Fruit fly (Drosophila melanogaster) whole organism, embryonic: ENCODE results near the gene qm.

ENCODE experiments used
- ATbp ChIP-seq: fragments of 200-800 bp; sonication (Bioruptor generic); optimal IDR thresholded peaks from 2 replicates; lab custom pipeline; 2017; ENCODE audit warnings: missing biosample characterization, mild to moderate bottlenecking, missing genetic modification characterization, missing genetic modification reagents
- Blimp-1 ChIP-seq: fragments of 200-800 bp; sonication (Bioruptor generic); optimal IDR thresholded peaks from 3 replicates; lab custom pipeline; 2018; ENCODE audit warnings: missing biosample characterization, missing genetic modification characterization, mild to moderate bottlenecking, moderate library complexity, missing genetic modification reagents
- BtbVII ChIP-seq: fragments of 200-800 bp; sonication (Bioruptor generic); optimal IDR thresholded peaks from 3 replicates; lab custom pipeline; 2017; ENCODE audit warnings: missing biosample characterization, mild to moderate bottlenecking, missing genetic modification characterization
- C15 ChIP-seq: fragments of 200-800 bp; sonication (Bioruptor generic); IDR thresholded peaks from 3 replicates; pipeline ENCODE4 v1.3.6; 2022; ENCODE audit warnings: missing biosample characterization, missing genetic modification characterization
- CG10431 ChIP-seq: fragments of 200-800 bp; sonication (Bioruptor generic); optimal IDR thresholded peaks from 3 replicates; lab custom pipeline; 2018; ENCODE audit warnings: missing biosample characterization, mild to moderate bottlenecking, missing genetic modification characterization
- CG12391 ChIP-seq: fragments of 200-800 bp; sonication (Bioruptor generic); optimal IDR thresholded peaks from 3 replicates; lab custom pipeline; 2018; ENCODE audit warnings: missing biosample characterization, mild to moderate bottlenecking, missing genetic modification characterization, moderate library complexity
- CG13296 ChIP-seq: fragments of 200-800 bp; sonication (Bioruptor generic); optimal IDR thresholded peaks from 3 replicates; lab custom pipeline; 2018; ENCODE audit warnings: missing biosample characterization, mild to moderate bottlenecking, missing genetic modification characterization
- CG16863 ChIP-seq: fragments of 200-800 bp; sonication (Bioruptor generic); optimal IDR thresholded peaks from 3 replicates; lab custom pipeline; 2016; ENCODE audit warnings: missing biosample characterization, missing genetic modification characterization
- CG17328 ChIP-seq: fragments of 200-800 bp; sonication (Bioruptor generic); IDR thresholded peaks from 2 replicates; pipeline ENCODE4 v1.3.6; 2022; ENCODE audit warnings: missing biosample characterization, missing genetic modification characterization
- CG17359 ChIP-seq: fragments of 200-800 bp; sonication (Bioruptor generic); optimal IDR thresholded peaks from 3 replicates; lab custom pipeline; 2018; ENCODE audit warnings: missing biosample characterization, mild to moderate bottlenecking, missing genetic modification characterization, moderate library complexity
- CG2199 ChIP-seq: fragments of 200-800 bp; sonication (Bioruptor generic); IDR thresholded peaks from 3 replicates; pipeline ENCODE4 v1.3.6; 2022; ENCODE audit warnings: missing biosample characterization, missing genetic modification characterization
- CG31388 ChIP-seq: fragments of 200-800 bp; sonication (Bioruptor generic); optimal IDR thresholded peaks from 2 replicates; lab custom pipeline; 2016; ENCODE audit warnings: missing biosample characterization, missing genetic modification characterization
- CG34422 ChIP-seq: fragments of 200-800 bp; sonication (Bioruptor generic); IDR thresholded peaks from 3 replicates; pipeline ENCODE4 v1.3.6; 2022; ENCODE audit warnings: missing biosample characterization, missing genetic modification characterization
- CG6175 ChIP-seq: fragments of 200-800 bp; sonication (Bioruptor generic); IDR thresholded peaks from 3 replicates; pipeline ENCODE4 v1.3.6; 2022; ENCODE audit warnings: missing biosample characterization, missing genetic modification characterization
- CG7987 ChIP-seq: fragments of 200-800 bp; sonication (Bioruptor generic); optimal IDR thresholded peaks from 2 replicates; lab custom pipeline; 2018; ENCODE audit warnings: missing biosample characterization, mild to moderate bottlenecking, missing genetic modification characterization, moderate library complexity
- CG8290 ChIP-seq, 3 experiments: fragments of 200-800 bp; sonication (Bioruptor generic); optimal IDR thresholded peaks; 2 replicates each; lab custom pipeline; 2016 to 2019; ENCODE audit warnings: missing biosample characterization in 3 of 3, missing genetic modification characterization in 3 of 3, mild to moderate bottlenecking in 2 of 3, moderate library complexity in 1 of 3
- CG8924 ChIP-seq: fragments of 200-800 bp; optimal IDR thresholded peaks from 3 replicates; lab custom pipeline; 2019; ENCODE audit warnings: missing biosample characterization, mild to moderate bottlenecking, missing genetic modification characterization, moderate library complexity
- CG9876 ChIP-seq: fragments of 200-800 bp; sonication (Bioruptor generic); optimal IDR thresholded peaks from 2 replicates; lab custom pipeline; 2016; ENCODE audit warnings: missing biosample characterization, missing genetic modification characterization
- CG9932 ChIP-seq: fragments of 200-800 bp; sonication (Bioruptor generic); IDR thresholded peaks from 2 replicates; pipeline ENCODE4 v1.3.6; 2022; ENCODE audit warnings: missing biosample characterization, missing genetic modification characterization
- D19A ChIP-seq: fragments of 200-800 bp; optimal IDR thresholded peaks from 3 replicates; lab custom pipeline; 2019; ENCODE audit warnings: missing biosample characterization, mild to moderate bottlenecking, missing genetic modification characterization, moderate library complexity
- Dref ChIP-seq: fragments of 200-800 bp; sonication (Bioruptor generic); IDR thresholded peaks from 2 replicates; pipeline ENCODE4 v1.3.6; 2022; ENCODE audit warnings: missing biosample characterization, missing genetic modification characterization
- Ets97D ChIP-seq: fragments of 200-800 bp; sonication (Bioruptor generic); optimal IDR thresholded peaks from 3 replicates; lab custom pipeline; 2016; ENCODE audit warnings: missing biosample characterization, missing genetic modification characterization
- HLH54F ChIP-seq: fragments of 200-800 bp; sonication (Bioruptor generic); optimal IDR thresholded peaks from 3 replicates; lab custom pipeline; 2016; ENCODE audit warnings: missing biosample characterization, missing genetic modification characterization
- Hey ChIP-seq: fragments of 200-800 bp; sonication (Bioruptor generic); optimal IDR thresholded peaks from 3 replicates; lab custom pipeline; 2018; ENCODE audit warnings: missing biosample characterization, mild to moderate bottlenecking, missing genetic modification characterization
- HmgZ ChIP-seq: fragments of 200-800 bp; sonication (Bioruptor generic); optimal IDR thresholded peaks from 2 replicates; lab custom pipeline; 2018; ENCODE audit warnings: missing biosample characterization, mild to moderate bottlenecking, missing genetic modification characterization
- Hr3 ChIP-seq: fragments of 200-800 bp; sonication (Bioruptor generic); optimal IDR thresholded peaks from 3 replicates; lab custom pipeline; 2016; ENCODE audit warnings: missing biosample characterization, missing genetic modification characterization
- MESR4 ChIP-seq: fragments of 200-800 bp; sonication (Bioruptor generic); optimal IDR thresholded peaks from 2 replicates; lab custom pipeline; 2018; ENCODE audit warnings: missing biosample characterization, mild to moderate bottlenecking, missing genetic modification characterization, moderate library complexity
- NC2α ChIP-seq: fragments of 200-800 bp; sonication (Bioruptor generic); optimal IDR thresholded peaks from 2 replicates; lab custom pipeline; 2016; ENCODE audit warnings: missing biosample characterization, missing genetic modification characterization
- Six4 ChIP-seq: fragments of 200-800 bp; sonication (Bioruptor generic); optimal IDR thresholded peaks from 2 replicates; lab custom pipeline; 2016; ENCODE audit warnings: missing biosample characterization, missing genetic modification characterization
- amos ChIP-seq: fragments of 200-800 bp; sonication (Bioruptor generic); IDR thresholded peaks from 2 replicates; pipeline ENCODE4 v1.3.6; 2022; ENCODE audit warnings: missing biosample characterization, missing genetic modification characterization; ENCODE audit not compliant: partially characterized antibody
- ara ChIP-seq: fragments of 200-800 bp; sonication (Bioruptor generic); IDR thresholded peaks from 2 replicates; pipeline ENCODE4 v1.3.6; 2022; ENCODE audit warnings: missing biosample characterization, missing genetic modification characterization
- bcd ChIP-seq: fragments of 200-800 bp; sonication (Bioruptor generic); optimal IDR thresholded peaks from 2 replicates; lab custom pipeline; 2017; ENCODE audit warnings: missing biosample characterization, mild to moderate bottlenecking, missing genetic modification characterization
- caup ChIP-seq: fragments of 200-800 bp; sonication (Bioruptor generic); optimal IDR thresholded peaks from 3 replicates; lab custom pipeline; 2017; ENCODE audit warnings: missing biosample characterization, mild to moderate bottlenecking, missing genetic modification characterization, moderate library complexity; ENCODE audit not compliant: severe bottlenecking
- cg ChIP-seq: fragments of 200-800 bp; sonication (Bioruptor generic); optimal IDR thresholded peaks from 3 replicates; lab custom pipeline; 2019; ENCODE audit warnings: missing biosample characterization, mild to moderate bottlenecking, missing genetic modification characterization, moderate library complexity
- ci ChIP-seq: fragments of 200-800 bp; sonication (Bioruptor generic); IDR thresholded peaks from 3 replicates; pipeline ENCODE4 v1.3.6; 2022; ENCODE audit warnings: missing biosample characterization, missing genetic modification characterization
- fd96Cb ChIP-seq: fragments of 200-800 bp; sonication (Bioruptor generic); optimal IDR thresholded peaks from 2 replicates; lab custom pipeline; 2018; ENCODE audit warnings: missing biosample characterization, mild to moderate bottlenecking, missing genetic modification characterization, moderate library complexity
- gro ChIP-seq: fragments of 200-800 bp; sonication (Bioruptor generic); optimal IDR thresholded peaks from 2 replicates; lab custom pipeline; 2016; ENCODE audit warnings: missing biosample characterization, missing genetic modification characterization
- ham ChIP-seq: fragments of 200-800 bp; sonication (Bioruptor generic); IDR thresholded peaks from 2 replicates; pipeline ENCODE4 v1.3.6; 2022; ENCODE audit warnings: missing biosample characterization, missing genetic modification characterization
- hkb ChIP-seq, 2 experiments: fragments of 200-800 bp in 1 of 2; fragments of >200 bp in 1 of 2; sonication (Bioruptor generic) in 1 of 2; IDR thresholded peaks in 1 of 2; optimal IDR thresholded peaks in 1 of 2; 2 replicates each; pipeline versions ENCODE4 v1.3.6 to Lab custom; 2017 to 2022; ENCODE audit warnings: missing biosample characterization in 1 of 2, missing genetic modification characterization in 1 of 2
- kah ChIP-seq: fragments of 200-800 bp; sonication (Bioruptor generic); optimal IDR thresholded peaks from 2 replicates; lab custom pipeline; 2018; ENCODE audit warnings: missing biosample characterization, mild to moderate bottlenecking, missing genetic modification characterization
- lab ChIP-seq: fragments of 200-800 bp; sonication (Bioruptor generic); optimal IDR thresholded peaks from 3 replicates; lab custom pipeline; 2017; ENCODE audit warnings: missing biosample characterization, missing genetic modification characterization, mild to moderate bottlenecking, moderate library complexity, missing genetic modification reagents
- mam ChIP-seq: fragments of 200-800 bp; sonication (Bioruptor generic); optimal IDR thresholded peaks from 3 replicates; lab custom pipeline; 2016; ENCODE audit warnings: missing biosample characterization, missing genetic modification characterization
- otp ChIP-seq: fragments of 200-800 bp; sonication (Bioruptor generic); IDR thresholded peaks from 3 replicates; pipeline ENCODE4, ENCODE4 v1.3.6; 2022; ENCODE audit warnings: missing biosample characterization, missing genetic modification characterization
- pho ChIP-seq: fragments of 200-800 bp; sonication (Bioruptor generic); optimal IDR thresholded peaks from 2 replicates; lab custom pipeline; 2016; ENCODE audit warnings: missing biosample characterization, missing genetic modification characterization
- salm ChIP-seq: fragments of 200-800 bp; sonication (Bioruptor generic); optimal IDR thresholded peaks from 2 replicates; lab custom pipeline; 2018; ENCODE audit warnings: missing biosample characterization, mild to moderate bottlenecking, missing genetic modification characterization
- sr ChIP-seq: fragments of 200-800 bp; sonication (Bioruptor generic); IDR thresholded peaks from 3 replicates; pipeline ENCODE4 v1.3.6; 2022; ENCODE audit warnings: missing biosample characterization, missing genetic modification characterization
- sug ChIP-seq: fragments of 200-800 bp; optimal IDR thresholded peaks from 2 replicates; lab custom pipeline; 2019; ENCODE audit warnings: missing biosample characterization, mild to moderate bottlenecking, missing genetic modification characterization, moderate library complexity
- zen ChIP-seq: fragments of 200-800 bp; sonication (Bioruptor generic); optimal IDR thresholded peaks from 3 replicates; lab custom pipeline; 2018; ENCODE audit warnings: missing biosample characterization, mild to moderate bottlenecking, missing genetic modification characterization, moderate library complexity

The qm gene

dm6 chr3L:7344001-7344400, 4.1 kb upstream of the qm start (continued):
- no peak for TF ChIP-seq HLH54F (GFP tag; lab: Kevin White, UChicago)
- peak; percentile 8 for TF ChIP-seq lab (GFP tag; lab: Kevin White, UChicago)
- no peak for TF ChIP-seq CG6175 (GFP tag; lab: Robert Waterston, UW)
- TF ChIP-seq caup (GFP tag; lab: Kevin White, UChicago): no peak
- no peak for TF ChIP-seq hkb (optimal IDR thresholded peaks at IDR 0.05; lab: Kevin White, UChicago)
- no peak for TF ChIP-seq hkb (GFP tag; IDR thresholded peaks at IDR 0.05; lab: Robert Waterston, UW)
- TF ChIP-seq D19A (tag; lab: Kevin White, UChicago): no peak
- no peak for TF ChIP-seq Ets97D (GFP tag; lab: Kevin White, UChicago)
- TF ChIP-seq pho (GFP tag; lab: Kevin White, UChicago): no peak
- TF ChIP-seq CG17359: no peak
- no peak for TF ChIP-seq ara (GFP tag; lab: Robert Waterston, UW)
- peak; percentile 38 for TF ChIP-seq sug (tag; lab: Kevin White, UChicago)

DNA sequence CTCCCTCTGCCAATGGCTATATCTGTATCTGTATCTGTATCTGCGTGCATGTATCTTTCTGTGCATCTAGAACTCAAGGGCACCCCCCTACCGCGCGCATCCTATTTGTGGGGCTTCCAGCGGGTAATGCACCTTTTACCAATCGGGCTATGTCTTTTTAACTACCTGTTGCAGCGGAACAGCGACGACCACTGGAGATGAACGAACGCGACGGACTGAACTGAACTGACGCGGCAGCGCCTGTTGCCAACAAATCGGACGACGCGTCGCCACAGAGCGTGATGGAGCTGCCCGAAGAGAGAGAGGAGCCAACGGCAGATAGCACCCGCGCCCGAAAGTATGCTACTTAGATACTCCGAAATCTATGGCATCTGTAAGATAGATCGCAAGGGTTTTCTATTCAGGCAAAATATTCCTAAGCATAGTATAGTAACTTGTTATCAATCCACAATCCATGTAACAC, 3.1 kb upstream of the qm start, which contains the start of gene Cln7:
Gene Cln7, minus strand, starts transcription at position 219 of the 463 bp plus-strand sequence.
- TF ChIP-seq CG9932 (GFP tag; lab: Robert Waterston, UW) (no peak), bcd (GFP tag; lab: Kevin White, UChicago) (no peak), CG12391 (tag; lab: Kevin White, UChicago) (peak; percentile 12), ham (GFP tag; lab: Robert Waterston, UW) (no peak), HmgZ (peak; percentile 43), Blimp-1 (GFP tag; lab: Kevin White, UChicago) (no peak), Dref (GFP tag; lab: Robert Waterston, UW) (peak; percentile 19; the same call in 1 of the 2 replicates), CG9876 (GFP tag; lab: Kevin White, UChicago) (no peak), CG10431 (GFP tag; lab: Kevin White, UChicago) (peak; percentile 21), gro (GFP tag; lab: Kevin White, UChicago) (peak; percentile 51), amos (GFP tag; lab: Robert Waterston, UW) (peak; percentile 44; the same call in 1 of the 2 replicates), sr (GFP tag; lab: Robert Waterston, UW) (peak; percentile 44; the same call in 1 of the 3 replicates), C15 (GFP tag; lab: Robert Waterston, UW) (peak; percentile 29; the same call in 1 of the 3 replicates), CG2199 (GFP tag; lab: Robert Waterston, UW) (peak; percentile 84; the same call in 2 of the 3 replicates), MESR4 (GFP tag; lab: Kevin White, UChicago) (peak; percentile 72), CG16863 (GFP tag; lab: Kevin White, UChicago) (peak; percentile 31), CG6175 (GFP tag; lab: Robert Waterston, UW) (peak; percentile 29; the same call in 1 of the 3 replicates), cg (GFP tag; lab: Kevin White, UChicago) (peak; percentile 61), salm (peak; percentile 7), CG8290 (GFP tag; optimal IDR thresholded peaks at IDR 0.05; lab: Kevin White, UChicago) (peak; percentile 73), CG8290 (tag; optimal IDR thresholded peaks at IDR 0.05; lab: Kevin White, UChicago) (peak; percentile 73 to 93), BtbVII (peak; percentile 11), CG7987 (GFP tag; lab: Kevin White, UChicago) (peak; percentile 53), ci (GFP tag; lab: Robert Waterston, UW) (peak; percentile 81), CG31388 (GFP tag; lab: Kevin White, UChicago) (no peak), otp (GFP tag; lab: Robert Waterston, UW) (peak; percentile 59; the same call in 1 of the 3 replicates), ATbp (GFP tag; lab: Kevin White, UChicago) (no peak), NC2α (no peak), Hr3 (GFP tag; lab: Kevin White, UChicago) (no peak), Hey (tag; lab: Kevin White, UChicago) (no peak), Six4 (no peak), CG34422 (GFP tag; lab: Robert Waterston, UW) (peak; percentile 52; the same call in 1 of the 3 replicates), fd96Cb (no peak), CG8924 (tag; lab: Kevin White, UChicago) (peak; percentile 63), CG17328 (GFP tag; lab: Robert Waterston, UW) (no peak), kah (GFP tag; lab: Kevin White, UChicago) (peak; percentile 98), mam (GFP tag; lab: Kevin White, UChicago) (no peak), CG13296 (peak; percentile 66), zen (tag; lab: Kevin White, UChicago) (peak; percentile 16)
